Fruit fly (Drosophila melanogaster) whole organism, embryonic: Measurements from ENCODE around the gene CG11000.

Experiments used
- CG10209 ChIP-seq: fragments of 200-800 bp; sonication (Bioruptor generic); optimal IDR thresholded peaks from 3 replicates; lab custom pipeline; 2017; ENCODE audit warnings: missing biosample characterization, mild to moderate bottlenecking, missing genetic modification characterization, missing genetic modification reagents
- CG17829 ChIP-seq: fragments of 200-800 bp; optimal IDR thresholded peaks from 2 replicates; lab custom pipeline; 2019; ENCODE audit warnings: missing biosample characterization, mild to moderate bottlenecking, missing genetic modification characterization, moderate library complexity
- Sry-β ChIP-seq: fragments of 200-800 bp; sonication (Bioruptor generic); optimal IDR thresholded peaks from 2 replicates; lab custom pipeline; 2018; ENCODE audit warnings: missing biosample characterization, mild to moderate bottlenecking, missing genetic modification characterization, moderate library complexity
- Ssrp ChIP-seq: fragments of 200-800 bp; sonication (Bioruptor generic); optimal IDR thresholded peaks from 2 replicates; lab custom pipeline; 2018; ENCODE audit warnings: missing biosample characterization, mild to moderate bottlenecking, missing genetic modification characterization, moderate library complexity
- dmrt99B ChIP-seq: fragments of 200-800 bp; sonication (Bioruptor generic); optimal IDR thresholded peaks from 2 replicates; lab custom pipeline; 2018; ENCODE audit warnings: missing biosample characterization, mild to moderate bottlenecking, missing genetic modification characterization, moderate library complexity
- ham ChIP-seq: fragments of 200-800 bp; sonication (Bioruptor generic); IDR thresholded peaks from 2 replicates; pipeline ENCODE4 v1.3.6; 2022; ENCODE audit warnings: missing biosample characterization, missing genetic modification characterization
- org-1 ChIP-seq: fragments of 200-800 bp; sonication (Bioruptor generic); optimal IDR thresholded peaks from 2 replicates; lab custom pipeline; 2017; ENCODE audit warnings: missing biosample characterization, missing genetic modification characterization
- sisA ChIP-seq: fragments of 200-800 bp; sonication (Bioruptor generic); IDR thresholded peaks from 2 replicates; pipeline ENCODE4 v1.3.6; 2022; ENCODE audit warnings: missing biosample characterization, missing genetic modification characterization
- tgo ChIP-seq: fragments of 200-800 bp; sonication (Bioruptor generic); IDR thresholded peaks from 3 replicates; pipeline ENCODE4 v1.3.6; 2022; ENCODE audit warnings: missing biosample characterization, missing genetic modification characterization
- vvl ChIP-seq: fragments of 200-800 bp; sonication (Bioruptor generic); IDR thresholded peaks from 2 replicates; pipeline ENCODE4 v1.3.6; 2022; ENCODE audit warnings: missing biosample characterization, missing genetic modification characterization

dm6 chr3R:5758624-5759209 is 43.4 kb upstream of the CG11000 start, which contains the start of gene Sec8:
- TF ChIP-seq ham (GFP tag; lab: Robert Waterston, UW) (no peak), dmrt99B (tag; lab: Kevin White, UChicago) (no peak), vvl (GFP tag; lab: Robert Waterston, UW) (peak; percentile 51), CG17829 (peak; percentile 22), CG10209 (GFP tag; lab: Kevin White, UChicago) (no peak), Ssrp (tag; lab: Kevin White, UChicago) (no peak), tgo (0 out of 3 replicates have a peak, but pooled peaks have one; percentile 31), sisA (GFP tag; lab: Robert Waterston, UW) (no peak), Sry-β (GFP tag; lab: Kevin White, UChicago) (no peak), org-1 (GFP tag; lab: Kevin White, UChicago) (no peak)
